Worm (Caenorhabditis elegans) whole organism, L4 larva: ENCODE results near the gene srj-18.

Experiments
- ceh-28 ChIP-seq: fragments of 150-350 bp; optimal IDR thresholded peaks from 2 replicates; lab custom pipeline; 2014; ENCODE audit warnings: missing biosample characterization, missing genetic modification reagents, missing genetic modification characterization
- daf-16 ChIP-seq, 3 experiments: sonication (generic microtip); optimal IDR thresholded peaks; 2 replicates each; lab custom pipeline; 2016 to 2017; ENCODE audit warnings: missing genetic modification characterization in 3 of 3, missing genetic modification reagents in 3 of 3, mild to moderate bottlenecking in 2 of 3, missing compliant biosample characterization in 2 of 3, missing biosample characterization in 1 of 3, moderate library complexity in 1 of 3
- dpl-1 ChIP-seq: fragments of 150-350 bp; optimal IDR thresholded peaks from 2 replicates; lab custom pipeline; 2014; ENCODE audit warnings: missing biosample characterization, missing genetic modification reagents, missing genetic modification characterization
- fkh-10 ChIP-seq: fragments of 150-350 bp; optimal IDR thresholded peaks from 2 replicates; lab custom pipeline; 2014; ENCODE audit warnings: missing biosample characterization, missing genetic modification reagents, missing genetic modification characterization
- lin-13 ChIP-seq: fragments of 150-350 bp; optimal IDR thresholded peaks from 2 replicates; lab custom pipeline; 2014; ENCODE audit warnings: missing biosample characterization, missing genetic modification reagents, missing genetic modification characterization
- mdt-29 ChIP-seq: fragments of 200-800 bp; sonication (Bioruptor generic); IDR thresholded peaks from 2 replicates; pipeline ENCODE4 v1.3.6; 2022; ENCODE audit warnings: missing genetic modification reagents, missing genetic modification characterization, missing compliant biosample characterization
- nhr-25 ChIP-seq: sonication (generic microtip); optimal IDR thresholded peaks from 2 replicates; lab custom pipeline; 2017; ENCODE audit warnings: missing genetic modification characterization, mild to moderate bottlenecking, missing compliant biosample characterization, antibody characterized with exemption, moderate library complexity, borderline replicate concordance; ENCODE audit not compliant: insufficient read depth
- nhr-77 ChIP-seq: fragments of 150-350 bp; optimal IDR thresholded peaks from 2 replicates; lab custom pipeline; 2014; ENCODE audit warnings: missing biosample characterization, missing genetic modification characterization
- skn-1 ChIP-seq: fragments of 150-350 bp; optimal IDR thresholded peaks from 2 replicates; lab custom pipeline; 2014; ENCODE audit warnings: missing biosample characterization, missing genetic modification characterization
- snpc-4 ChIP-seq: fragments of 150-350 bp; optimal IDR thresholded peaks from 2 replicates; lab custom pipeline; 2014; ENCODE audit warnings: missing biosample characterization, missing genetic modification characterization
- unc-130 ChIP-seq: sonication (generic microtip); optimal IDR thresholded peaks from 2 replicates; lab custom pipeline; 2016; ENCODE audit warnings: missing genetic modification reagents, missing genetic modification characterization, missing compliant biosample characterization
- unc-62 ChIP-seq, 3 experiments: fragments of 150-350 bp in 1 of 3; sonication (generic microtip); optimal IDR thresholded peaks in 2 of 3; peaks in 1 of 3; 1 replicate in 1 of 3; 2 replicates in 2 of 3; lab custom pipeline; 2014 to 2017; ENCODE audit warnings: missing biosample characterization in 3 of 3, missing genetic modification characterization in 3 of 3, missing genetic modification reagents in 3 of 3, missing genotype in 1 of 3
- zag-1 ChIP-seq: fragments of 150-350 bp; optimal IDR thresholded peaks from 2 replicates; lab custom pipeline; 2014; ENCODE audit warnings: missing biosample characterization, missing genetic modification characterization
- zfp-2 ChIP-seq: sonication (generic microtip); optimal IDR thresholded peaks from 2 replicates; lab custom pipeline; 2016; ENCODE audit warnings: mild to moderate bottlenecking, missing genetic modification characterization, missing compliant biosample characterization

DNA sequence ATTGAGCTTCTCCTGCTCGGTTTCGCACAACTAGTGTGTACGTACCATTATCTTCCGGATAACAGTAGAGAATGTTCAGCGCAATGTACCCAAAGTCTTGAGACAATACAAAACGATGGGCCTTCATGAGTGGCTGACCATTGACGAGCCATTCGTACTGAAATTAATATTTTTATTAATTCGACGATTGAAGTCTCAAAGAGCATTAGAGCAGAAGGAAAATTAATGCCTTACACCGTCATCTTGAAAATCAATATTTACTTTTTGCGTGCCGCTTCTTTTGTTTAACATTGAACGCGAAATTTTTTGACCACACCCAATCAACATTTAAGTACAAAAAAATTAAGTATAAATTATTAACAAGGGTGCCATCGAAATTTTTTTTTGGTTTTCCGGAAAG is 18.8 kb downstream of the srj-18 start:
- no peak for TF ChIP-seq nhr-25 (tag; lab: Kevin White, UChicago)
- no peak for TF ChIP-seq mdt-29 (GFP tag; lab: Robert Waterston, UW)
- no peak for TF ChIP-seq ceh-28 (tag; lab: Kevin White, UChicago)
- no peak for TF ChIP-seq fkh-10 (GFP tag; lab: Kevin White, UChicago)
- TF ChIP-seq zag-1 (tag; lab: Kevin White, UChicago), result no peak
- TF ChIP-seq zfp-2 (tag; lab: Kevin White, UChicago), result no peak
- no peak for TF ChIP-seq skn-1 (tag; lab: Kevin White, UChicago)
- TF ChIP-seq daf-16 (GFP tag; optimal IDR thresholded peaks at IDR 0.05; lab: Kevin White, UChicago), result no peak
- no peak for TF ChIP-seq daf-16 (tag; optimal IDR thresholded peaks at IDR 0.05; lab: Kevin White, UChicago)
- TF ChIP-seq dpl-1 (GFP tag; lab: Kevin White, UChicago), result no peak
- TF ChIP-seq unc-130 (GFP tag; lab: Kevin White, UChicago), result no peak
- TF ChIP-seq snpc-4 (tag; lab: Kevin White, UChicago), result no peak
- TF ChIP-seq lin-13 (GFP tag; lab: Kevin White, UChicago), result no peak
- TF ChIP-seq unc-62 (GFP tag; optimal IDR thresholded peaks at IDR 0.05 in 1 of 2; lab: Kevin White, UChicago), result no peak
- no peak for TF ChIP-seq unc-62 (tag; optimal IDR thresholded peaks at IDR 0.05; lab: Kevin White, UChicago)
- no peak for TF ChIP-seq nhr-77
